Worm (Caenorhabditis elegans) whole organism, L3 larva: ENCODE results near the gene smu-2.

Experiments used
- ama-1 ChIP-seq: fragments of 150-350 bp; optimal IDR thresholded peaks from 2 replicates; lab custom pipeline; 2018
- ceh-16 ChIP-seq: sonication (generic microtip); optimal IDR thresholded peaks from 2 replicates; lab custom pipeline; 2017; ENCODE audit warnings: missing biosample characterization, missing genetic modification characterization
- ceh-28 ChIP-seq: fragments of 150-350 bp; optimal IDR thresholded peaks from 2 replicates; lab custom pipeline; 2014; ENCODE audit warnings: missing biosample characterization, missing genetic modification reagents, missing genetic modification characterization
- ceh-82 ChIP-seq: fragments of 150-350 bp; optimal IDR thresholded peaks from 2 replicates; lab custom pipeline; 2014; ENCODE audit warnings: missing biosample characterization, missing genetic modification characterization
- ceh-9 ChIP-seq: sonication (generic microtip); optimal IDR thresholded peaks from 2 replicates; lab custom pipeline; 2018; ENCODE audit warnings: missing biosample characterization, missing genetic modification characterization
- daf-12 ChIP-seq: fragments of 150-350 bp; optimal IDR thresholded peaks from 2 replicates; lab custom pipeline; 2014; ENCODE audit warnings: missing biosample characterization, missing genetic modification reagents, missing genetic modification characterization
- egl-27 ChIP-seq: sonication (generic microtip); optimal IDR thresholded peaks from 4 replicates; lab custom pipeline; 2017; ENCODE audit warnings: missing biosample characterization, missing genetic modification reagents, missing genetic modification characterization
- egl-5 ChIP-seq: fragments of 150-350 bp; optimal IDR thresholded peaks from 2 replicates; lab custom pipeline; 2017; ENCODE audit warnings: missing biosample characterization, missing genetic modification reagents, missing genetic modification characterization, inconsistent platforms
- elt-1 ChIP-seq: fragments of 150-350 bp; optimal IDR thresholded peaks from 2 replicates; lab custom pipeline; 2014; ENCODE audit warnings: missing biosample characterization, missing genetic modification characterization
- elt-3 ChIP-seq, 3 experiments: fragments of 150-350 bp in 1 of 3; sonication (generic microtip) in 2 of 3; optimal IDR thresholded peaks; 2 replicates in 2 of 3; 4 replicates in 1 of 3; lab custom pipeline; 2014 to 2017; ENCODE audit warnings: missing biosample characterization in 3 of 3, missing genetic modification characterization in 3 of 3
- fkh-10 ChIP-seq: sonication (generic microtip); optimal IDR thresholded peaks from 2 replicates; lab custom pipeline; 2017; ENCODE audit warnings: missing biosample characterization, missing genetic modification reagents, missing genetic modification characterization
- fkh-2 ChIP-seq: fragments of 150-350 bp; optimal IDR thresholded peaks from 2 replicates; lab custom pipeline; 2014; ENCODE audit warnings: missing biosample characterization, missing genetic modification reagents, missing genetic modification characterization
- fos-1 ChIP-seq: fragments of 150-350 bp; optimal IDR thresholded peaks from 2 replicates; lab custom pipeline; 2014; ENCODE audit warnings: missing biosample characterization, missing genetic modification characterization
- hmg-11 ChIP-seq: sonication (generic microtip); optimal IDR thresholded peaks from 2 replicates; lab custom pipeline; 2016; ENCODE audit warnings: missing genetic modification characterization, missing compliant biosample characterization
- jun-1 ChIP-seq: fragments of 150-350 bp; optimal IDR thresholded peaks from 2 replicates; lab custom pipeline; 2014; ENCODE audit warnings: missing biosample characterization, missing genetic modification reagents, missing genetic modification characterization
- lin-15B ChIP-seq: fragments of 150-350 bp; optimal IDR thresholded peaks from 2 replicates; lab custom pipeline; 2014; ENCODE audit warnings: missing biosample characterization, missing genetic modification characterization
- mdl-1 ChIP-seq: fragments of 150-350 bp; optimal IDR thresholded peaks from 2 replicates; lab custom pipeline; 2014; ENCODE audit warnings: missing biosample characterization, missing genetic modification characterization
- mml-1 ChIP-seq: fragments of 150-350 bp; sonication (generic microtip); optimal IDR thresholded peaks from 3 replicates; lab custom pipeline; 2014; ENCODE audit warnings: missing biosample characterization, missing genetic modification characterization
- nfya-1 ChIP-seq: sonication (generic microtip); optimal IDR thresholded peaks from 2 replicates; lab custom pipeline; 2017; ENCODE audit warnings: missing genetic modification characterization, mild to moderate bottlenecking, missing compliant biosample characterization, antibody characterized with exemption, moderate library complexity; ENCODE audit not compliant: insufficient read depth
- nhr-11 ChIP-seq: fragments of 150-350 bp; optimal IDR thresholded peaks from 2 replicates; lab custom pipeline; 2014; ENCODE audit warnings: missing biosample characterization, missing genetic modification characterization
- nhr-12 ChIP-seq: fragments of 150-350 bp; optimal IDR thresholded peaks from 2 replicates; lab custom pipeline; 2014; ENCODE audit warnings: missing biosample characterization, missing genetic modification characterization
- nhr-23 ChIP-seq: fragments of 150-350 bp; optimal IDR thresholded peaks from 2 replicates; lab custom pipeline; 2014; ENCODE audit warnings: missing biosample characterization, missing genetic modification reagents, missing genetic modification characterization
- nhr-237 ChIP-seq: fragments of 150-350 bp; optimal IDR thresholded peaks from 2 replicates; lab custom pipeline; 2014; ENCODE audit warnings: missing biosample characterization, missing genetic modification characterization
- nhr-28 ChIP-seq: fragments of 150-350 bp; optimal IDR thresholded peaks from 2 replicates; lab custom pipeline; 2014; ENCODE audit warnings: missing biosample characterization, missing genetic modification characterization
- nhr-43 ChIP-seq: sonication (generic microtip); optimal IDR thresholded peaks from 2 replicates; lab custom pipeline; 2016; ENCODE audit warnings: mild to moderate bottlenecking, missing genetic modification characterization, missing compliant biosample characterization; ENCODE audit not compliant: poor library complexity, severe bottlenecking
- nhr-67 ChIP-seq: fragments of 150-350 bp; optimal IDR thresholded peaks from 2 replicates; lab custom pipeline; 2014; ENCODE audit warnings: missing biosample characterization, missing genetic modification characterization
- nhr-76 ChIP-seq: fragments of 150-350 bp; sonication (generic microtip); optimal IDR thresholded peaks from 5 replicates; lab custom pipeline; 2014; ENCODE audit warnings: missing biosample characterization, missing genetic modification characterization
- nhr-77 ChIP-seq: fragments of 150-350 bp; optimal IDR thresholded peaks from 2 replicates; lab custom pipeline; 2014; ENCODE audit warnings: missing biosample characterization, missing genetic modification characterization
- pha-4 ChIP-seq: fragments of 150-350 bp; optimal IDR thresholded peaks from 2 replicates; lab custom pipeline; 2014; ENCODE audit warnings: missing biosample characterization, missing genetic modification reagents, missing genetic modification characterization
- skn-1 ChIP-seq: fragments of 150-350 bp; optimal IDR thresholded peaks from 2 replicates; lab custom pipeline; 2014; ENCODE audit warnings: missing biosample characterization, missing genetic modification characterization
- snpc-4 ChIP-seq: fragments of 150-350 bp; optimal IDR thresholded peaks from 2 replicates; lab custom pipeline; 2014; ENCODE audit warnings: missing biosample characterization, missing genetic modification characterization
- unc-39 ChIP-seq: sonication (generic microtip); optimal IDR thresholded peaks from 4 replicates; lab custom pipeline; 2017; ENCODE audit warnings: missing biosample characterization, missing genetic modification characterization
- zag-1 ChIP-seq: fragments of 150-350 bp; optimal IDR thresholded peaks from 2 replicates; lab custom pipeline; 2014; ENCODE audit warnings: missing biosample characterization, missing genetic modification characterization
- ztf-11 ChIP-seq: fragments of 150-350 bp; optimal IDR thresholded peaks from 2 replicates; lab custom pipeline; 2014; ENCODE audit warnings: missing biosample characterization, missing genetic modification characterization
- ztf-4 ChIP-seq: fragments of 150-350 bp; optimal IDR thresholded peaks from 2 replicates; lab custom pipeline; 2014; ENCODE audit warnings: missing biosample characterization, missing genetic modification characterization

smu-2 gene

DNA sequence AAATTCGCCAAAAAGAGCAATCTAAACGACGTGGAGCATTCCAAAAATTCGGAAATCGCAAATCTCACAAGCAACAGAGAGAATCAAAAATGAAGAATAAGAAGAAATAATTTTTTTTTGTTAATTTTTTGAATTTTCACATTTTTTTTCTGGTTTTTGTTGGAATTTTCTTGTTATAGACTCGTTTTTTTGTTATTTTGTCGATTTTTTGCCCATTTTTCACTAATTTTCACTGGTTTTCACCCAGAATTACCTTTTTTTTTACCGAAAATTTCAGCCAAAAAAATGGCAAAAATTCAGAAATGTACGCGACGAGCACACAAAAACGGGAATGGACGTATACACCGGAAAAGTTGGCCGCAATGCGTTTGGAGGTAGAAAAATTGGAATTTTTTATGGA is 22.5 kb downstream of the smu-2 start, which contains the start of gene cyh-1:
TSS of gene cyh-1 (plus strand) at position 301 of the 400 bp plus-strand sequence.
- TF ChIP-seq nhr-76 (tag; lab: Kevin White, UChicago) (no peak), mml-1 (tag; lab: Kevin White, UChicago) (no peak), nhr-28 (no peak), ceh-28 (no peak), fos-1 (tag; lab: Kevin White, UChicago) (no peak), nhr-77 (tag; lab: Kevin White, UChicago) (no peak)
- TF ChIP-seq, all 47 proteins: peak for 0

DNA sequence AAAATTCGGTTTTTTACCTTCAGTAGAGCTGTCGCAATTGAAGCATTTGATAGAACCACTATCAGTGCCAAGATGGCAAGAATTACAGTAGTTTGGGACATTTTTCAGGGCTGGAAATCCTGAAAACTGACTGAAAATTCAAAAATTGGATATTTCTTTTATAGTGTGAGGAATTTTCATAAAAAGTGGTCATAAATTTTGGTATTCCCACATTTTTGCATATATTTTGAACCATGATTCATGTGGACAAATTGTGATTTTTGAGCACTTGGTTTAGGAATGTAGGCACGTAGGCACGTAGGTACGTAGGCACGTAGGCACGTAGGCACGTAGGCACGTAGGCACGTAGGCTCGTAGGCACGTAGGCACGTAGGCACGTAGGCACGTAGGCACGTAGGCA is 30.0 kb downstream of the smu-2 start, which contains the start of gene Y49F6B.19:
TSS of gene Y49F6B.19 (minus strand) at position 101 of the 400 bp plus-strand sequence.
- TF ChIP-seq pha-4 (tag; lab: Kevin White, UChicago) (no peak), egl-27 (no peak), snpc-4 (tag; lab: Kevin White, UChicago) (no peak), ceh-9 (tag; lab: Kevin White, UChicago) (no peak), hmg-11 (tag; lab: Kevin White, UChicago) (no peak), nhr-23 (tag; lab: Kevin White, UChicago) (no peak), nhr-67 (tag; lab: Kevin White, UChicago) (no peak), skn-1 (tag; lab: Kevin White, UChicago) (no peak), daf-12 (tag; lab: Kevin White, UChicago) (no peak), nhr-28 (no peak)

DNA sequence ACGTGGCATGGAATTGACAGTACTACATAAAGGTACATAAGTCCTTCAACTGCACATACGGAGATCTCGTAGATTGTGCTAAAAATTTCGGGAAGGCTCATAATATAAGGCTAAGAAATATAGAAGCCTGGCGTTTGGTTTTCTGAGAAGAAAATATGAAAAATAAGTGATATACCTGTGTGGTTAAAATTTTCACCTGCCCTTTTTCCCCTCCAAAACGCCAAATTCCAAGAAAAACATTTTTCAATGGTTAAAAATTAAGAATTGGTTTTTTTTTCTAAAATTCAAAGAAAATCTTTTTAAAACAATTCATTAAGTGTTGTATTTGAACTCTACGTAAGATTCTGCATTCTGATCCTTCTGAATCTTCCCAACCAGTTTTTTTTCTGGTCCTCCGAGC is 32.4 kb downstream of the smu-2 start, which contains the start of gene srz-5:
TSS of gene srz-5 (minus strand) at position 101 of the 400 bp plus-strand sequence.
- TF ChIP-seq fkh-10 (GFP tag; lab: Kevin White, UChicago): no peak
- TF ChIP-seq ama-1 (lab: Kevin White, UChicago): no peak
- no peak for TF ChIP-seq mdl-1 (tag; lab: Kevin White, UChicago)
- TF ChIP-seq nhr-77 (tag; lab: Kevin White, UChicago): no peak
- no peak for TF ChIP-seq nhr-12
- TF ChIP-seq unc-39 (tag; lab: Kevin White, UChicago): no peak
- no peak for TF ChIP-seq jun-1
- TF ChIP-seq nhr-23 (tag; lab: Kevin White, UChicago): no peak
- no peak for TF ChIP-seq elt-1 (tag; lab: Kevin White, UChicago)
- no peak for TF ChIP-seq ceh-9 (tag; lab: Kevin White, UChicago)
- no peak for TF ChIP-seq nhr-237 (tag; lab: Kevin White, UChicago)
- TF ChIP-seq nhr-43: no peak
- TF ChIP-seq egl-5 (tag; lab: Kevin White, UChicago): no peak
- no peak for TF ChIP-seq snpc-4 (tag; lab: Kevin White, UChicago)
- TF ChIP-seq fkh-2 (tag; lab: Kevin White, UChicago): no peak
- no peak for TF ChIP-seq ceh-16

DNA sequence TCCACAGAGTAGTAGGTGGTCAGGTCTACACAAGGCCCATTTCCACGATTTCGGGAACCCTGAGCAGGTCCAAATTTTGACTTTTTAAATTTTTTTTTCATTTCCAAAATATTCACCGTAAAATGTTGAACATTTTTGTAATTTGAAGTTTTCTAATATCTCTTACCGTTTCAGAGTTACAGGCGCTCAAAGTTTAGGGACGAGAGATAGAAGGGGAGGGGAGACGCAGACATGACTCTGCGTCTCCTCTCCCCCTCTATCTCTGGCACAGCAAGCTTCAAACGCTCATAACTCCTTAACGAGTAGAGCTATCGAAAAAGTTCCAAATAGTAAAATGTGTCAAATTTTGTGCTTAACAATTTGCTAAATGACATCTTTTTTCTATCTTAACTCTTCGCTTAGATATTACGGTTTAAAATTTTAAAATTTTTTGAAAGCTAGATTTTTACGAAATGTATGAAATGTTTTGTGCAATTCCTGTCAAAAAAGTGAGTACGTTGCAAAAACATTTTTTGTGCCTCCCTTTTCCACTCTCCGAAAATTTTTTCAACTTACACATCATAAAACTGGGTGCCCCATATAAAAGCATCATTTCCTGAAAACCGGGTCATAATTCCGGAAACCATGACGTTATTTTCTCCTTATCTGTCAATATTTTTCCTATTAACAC is 33.3 kb downstream of the smu-2 start, which contains the start of the genes Y49F6B.14 and clec-125:
TSS of gene Y49F6B.14 (minus strand) at position 101 of the 670 bp plus-strand sequence.
TSS of gene clec-125 (plus strand) at position 620 of the 670 bp plus-strand sequence.
- no peak for TF ChIP-seq snpc-4 (tag; lab: Kevin White, UChicago)
- no peak for TF ChIP-seq ztf-4
- TF ChIP-seq daf-12 (tag; lab: Kevin White, UChicago): no peak
- TF ChIP-seq lin-15B (tag; lab: Kevin White, UChicago): no peak
- TF ChIP-seq nfya-1 (tag; lab: Kevin White, UChicago): no peak
- TF ChIP-seq zag-1 (tag; lab: Kevin White, UChicago): no peak
- no peak for TF ChIP-seq ama-1 (lab: Kevin White, UChicago)
- TF ChIP-seq elt-3 (tag; optimal IDR thresholded peaks at IDR 0.05; lab: Kevin White, UChicago): no peak
- no peak for TF ChIP-seq nhr-11 (tag; lab: Kevin White, UChicago)
- TF ChIP-seq ceh-82 (tag; lab: Kevin White, UChicago): no peak
- TF ChIP-seq ztf-11 (tag; lab: Kevin White, UChicago): no peak
